Fruit fly (Drosophila melanogaster): Measurements from ENCODE around the gene CG43061.
"Not testable (repeated sequence)": the region's sequence is repeated elsewhere in the genome, so short reads cannot be mapped to it uniquely, and the experiment has no call there.

Gene CG43061

dm6 chr3R:8049373-8049772, at the start of gene CG43061:
Gene CG43061 (plus strand): TSS chr3R:8049673.
- not testable (repeated sequence) for TF ChIP-seq dl (GFP tag; optimal IDR thresholded peaks at IDR 0.05; ENCODE audit: insufficient read depth in 1 of 2, partially characterized antibody in 2 of 2); dsf (GFP tag; optimal IDR thresholded peaks at IDR 0.05; ENCODE audit: borderline replicate concordance); foxo (GFP tag; optimal IDR thresholded peaks at IDR 0.05)

dm6 chr3R:8001074-8001669, 48.3 kb upstream of the CG43061 start, which contains the start of the genes Kmn2 and CG2698:
Gene Kmn2 (minus strand): TSS chr3R:8001309.
Gene CG2698 (plus strand): TSS chr3R:8001562.
- TF ChIP-seq CG32264 (GFP tag; optimal IDR thresholded peaks at IDR 0.05) (peak; percentile 77), jim (GFP tag; optimal IDR thresholded peaks at IDR 0.05) (no peak), OdsH (GFP tag; optimal IDR thresholded peaks at IDR 0.05) (peak; percentile 97), psq (GFP tag; optimal IDR thresholded peaks at IDR 0.05) (peak; percentile 95), Mio (GFP tag; optimal IDR thresholded peaks at IDR 0.05) (peak; percentile 58), CrebA (GFP tag; optimal IDR thresholded peaks at IDR 0.05; ENCODE audit: borderline replicate concordance) (no peak), pan (optimal IDR thresholded peaks at IDR 0.05) (no peak), CG9705 (GFP tag; optimal IDR thresholded peaks at IDR 0.05) (peak; percentile 90), usp (GFP tag; optimal IDR thresholded peaks at IDR 0.05) (no peak), foxo (GFP tag; optimal IDR thresholded peaks at IDR 0.05) (peak in 1 of 2 experiments; percentile 97), br (GFP tag; optimal IDR thresholded peaks at IDR 0.05) (peak; percentile 93), Dif (GFP tag; optimal IDR thresholded peaks at IDR 0.05; ENCODE audit: partially characterized antibody) (no peak), Vsx2 (GFP tag; optimal IDR thresholded peaks at IDR 0.05; ENCODE audit: partially characterized antibody) (no peak), woc (GFP tag; optimal IDR thresholded peaks at IDR 0.05) (peak; percentile 93), GATAd (GFP tag; optimal IDR thresholded peaks at IDR 0.05) (peak; percentile 69), Hnf4 (GFP tag; optimal IDR thresholded peaks at IDR 0.05) (peak; percentile 95), Dfd (GFP tag; optimal IDR thresholded peaks at IDR 0.05) (no peak), Hr78 (GFP tag; optimal IDR thresholded peaks at IDR 0.05) (no peak), Rel (GFP tag; optimal IDR thresholded peaks at IDR 0.05) (no peak), Rel (tag; optimal IDR thresholded peaks at IDR 0.05) (peak; percentile 83), h (GFP tag; optimal IDR thresholded peaks at IDR 0.05) (peak; percentile 96), Abd-B (GFP tag; optimal IDR thresholded peaks at IDR 0.05) (no peak), brk (GFP tag; optimal IDR thresholded peaks at IDR 0.05) (peak; percentile 96), rgr (GFP tag; optimal IDR thresholded peaks at IDR 0.05) (peak; percentile 97), tai (GFP tag; optimal IDR thresholded peaks at IDR 0.05) (no peak), Hr83 (GFP tag; optimal IDR thresholded peaks at IDR 0.05; ENCODE audit: poor library complexity, severe bottlenecking) (peak; percentile 65), N (GFP tag; optimal IDR thresholded peaks at IDR 0.05) (no peak), Jra (GFP tag; optimal IDR thresholded peaks at IDR 0.05) (peak; percentile 92), Myc (optimal IDR thresholded peaks at IDR 0.05) (peak; percentile 64), dmrt93B (GFP tag; optimal IDR thresholded peaks at IDR 0.05) (peak; percentile 97), sage (GFP tag; optimal IDR thresholded peaks at IDR 0.05) (peak; percentile 95), HLH106 (tag; optimal IDR thresholded peaks at IDR 0.05) (peak; percentile 97), Sp1 (GFP tag; optimal IDR thresholded peaks at IDR 0.05) (peak; percentile 96), fru (GFP tag; optimal IDR thresholded peaks at IDR 0.05) (peak; percentile 94), sv (GFP tag; optimal IDR thresholded peaks at IDR 0.05) (peak; percentile 92), dl (GFP tag; optimal IDR thresholded peaks at IDR 0.05; ENCODE audit: insufficient read depth in 1 of 2, partially characterized antibody in 2 of 2) (no peak), dsf (GFP tag; optimal IDR thresholded peaks at IDR 0.05; ENCODE audit: borderline replicate concordance) (peak; percentile 91), lola (GFP tag; optimal IDR thresholded peaks at IDR 0.05) (no peak), ey (GFP tag; optimal IDR thresholded peaks at IDR 0.05) (peak; percentile 93)

Data from whole organism, wandering third instar larva.